Fruit fly (Drosophila melanogaster) ovary, adult (tissue): ENCODE measurements around the gene Mesh1.

ENCODE experiments used
- CG17801 ChIP-seq: fragments of 200-800 bp; optimal IDR thresholded peaks from 2 replicates; lab custom pipeline; 2019; ENCODE audit warnings: missing biosample characterization, mild to moderate bottlenecking, missing genetic modification characterization, moderate library complexity; ENCODE audit not compliant: partially characterized antibody

Mesh1 gene

dm6 chr3R:29204612-29205480 is 2.5 kb upstream of the Mesh1 start:
- TF ChIP-seq CG17801 (GFP tag; lab: Kevin White, UChicago): no peak

dm6 chr3R:29204033-29204432 is 1.7 kb upstream of the Mesh1 start, which contains the start of gene Cyt-c1L:
TSS of gene Cyt-c1L (minus strand) at chr3R:29204133.
- TF ChIP-seq CG17801 (GFP tag; lab: Kevin White, UChicago): no peak

dm6 chr3R:29199807-29200693 is 2.3 kb downstream of the Mesh1 start, which contains the start of gene CG11899:
TSS of gene CG11899 (plus strand) at chr3R:29200454.
- peak; percentile 61 for TF ChIP-seq CG17801 (GFP tag; lab: Kevin White, UChicago)

- no peak for TF ChIP-seq CG17801 (GFP tag; lab: Kevin White, UChicago)
These were observed 4.0 kb downstream of the Mesh1 start for dm6 chr3R:29198299-29198698.

- TF ChIP-seq CG17801 (GFP tag; lab: Kevin White, UChicago): no peak
These were observed 5.2 kb downstream of the Mesh1 start, which contains the start of gene CG14515 for dm6 chr3R:29196967-29197611. TSS of gene CG14515 (plus strand) at chr3R:29197556.

- no peak for TF ChIP-seq CG17801 (GFP tag; lab: Kevin White, UChicago)
These were observed 7.4 kb downstream of the Mesh1 start, which contains the start of gene jus for dm6 chr3R:29194957-29195356. TSS of gene jus (minus strand) at chr3R:29194994.

dm6 chr3R:29190984-29191383 is 11.3 kb downstream of the Mesh1 start:
- no peak for TF ChIP-seq CG17801 (GFP tag; lab: Kevin White, UChicago)

dm6 chr3R:29164930-29165693 is 37.2 kb downstream of the Mesh1 start, which contains the start of gene CG11898:
TSS of gene CG11898 (plus strand) at chr3R:29165643.
- no peak for TF ChIP-seq CG17801 (GFP tag; lab: Kevin White, UChicago)

dm6 chr3R:29159620-29160019 is 42.7 kb downstream of the Mesh1 start:
- TF ChIP-seq CG17801 (GFP tag; lab: Kevin White, UChicago): no peak

- no peak for TF ChIP-seq CG17801 (GFP tag; lab: Kevin White, UChicago)
These were observed 43.6 kb downstream of the Mesh1 start for dm6 chr3R:29158721-29159120.

- peak; percentile 36 for TF ChIP-seq CG17801 (GFP tag; lab: Kevin White, UChicago)
These were observed 44.6 kb downstream of the Mesh1 start, which contains the start of gene rdog for dm6 chr3R:29157418-29158398. TSS of gene rdog (plus strand) at chr3R:29158122.

- peak; percentile 62 for TF ChIP-seq CG17801 (GFP tag; lab: Kevin White, UChicago)
These were observed 49.1 kb downstream of the Mesh1 start, which contains the start of the genes Slbp and Rpn2 for dm6 chr3R:29153197-29153644. TSS of gene Slbp (minus strand) at chr3R:29153266. TSS of gene Rpn2 (plus strand) at chr3R:29153524.
